Worm (Caenorhabditis elegans): ENCODE results near the gene clec-158.

clec-158 gene

DNA sequence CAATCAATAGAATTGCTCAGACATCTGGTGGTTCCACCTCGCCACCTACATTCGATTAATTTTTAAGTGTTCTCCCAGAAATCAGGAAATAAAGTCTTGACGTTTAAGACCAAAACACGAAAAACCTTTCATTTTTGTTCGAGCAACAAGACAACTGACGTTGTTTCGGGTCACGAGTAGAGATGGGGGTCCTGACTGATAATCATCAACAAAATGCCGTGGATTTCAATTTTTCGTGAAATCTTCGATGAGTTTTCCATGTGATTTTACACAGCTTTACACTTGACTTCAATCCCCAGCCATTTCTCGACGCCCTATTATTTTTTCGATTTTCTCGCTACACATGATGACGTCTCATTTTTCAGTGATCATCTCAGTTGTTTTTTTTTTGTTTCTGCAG, 11.7 kb upstream of the clec-158 start:
- TF ChIP-seq swsn-7 (tag; optimal IDR thresholded peaks at IDR 0.05) (peak; percentile 8), nhr-85 (tag) (no peak), mdl-1 (tag; optimal IDR thresholded peaks at IDR 0.05) (peak in 1 of 2 experiments; percentile 35), unc-30 (tag; optimal IDR thresholded peaks at IDR 0.05) (no peak), nhr-12 (tag; optimal IDR thresholded peaks at IDR 0.05) (no peak), unc-130 (tag; optimal IDR thresholded peaks at IDR 0.05) (peak; percentile 80), lin-14 (GFP tag; optimal IDR thresholded peaks at IDR 0.05) (peak; percentile 66), rnt-1 (tag; optimal IDR thresholded peaks at IDR 0.05) (peak; percentile 74), lir-3 (tag; optimal IDR thresholded peaks at IDR 0.05; ENCODE audit: poor library complexity) (no peak), ama-1 (optimal IDR thresholded peaks at IDR 0.05) (no peak), nhr-28 (tag; optimal IDR thresholded peaks at IDR 0.05) (no peak), nhr-71 (tag; optimal IDR thresholded peaks at IDR 0.05) (peak; percentile 95), zag-1 (tag; optimal IDR thresholded peaks at IDR 0.05) (no peak), fkh-8 (tag; optimal IDR thresholded peaks at IDR 0.05) (peak; percentile 48), C04F5.9 (tag; optimal IDR thresholded peaks at IDR 0.05) (no peak), lsy-2 (tag; optimal IDR thresholded peaks at IDR 0.05) (peak; percentile 47 to 62), ceh-82 (tag; optimal IDR thresholded peaks at IDR 0.05) (no peak), efl-1 (optimal IDR thresholded peaks at IDR 0.05) (peak in 1 of 2 experiments; percentile 45), efl-1 (GFP tag; optimal IDR thresholded peaks at IDR 0.05 in 1 of 2) (peak in 1 of 2 experiments; percentile 58), ces-1 (GFP tag; optimal IDR thresholded peaks at IDR 0.05) (no peak), nhr-20 (tag; optimal IDR thresholded peaks at IDR 0.05) (peak; percentile 16), nhr-47 (tag; optimal IDR thresholded peaks at IDR 0.05) (peak; percentile 9), xbp-1 (tag; optimal IDR thresholded peaks at IDR 0.05) (peak; percentile 20), mab-9 (GFP tag; IDR thresholded peaks at IDR 0.05) (no peak), nhr-19 (GFP tag; conservative IDR thresholded peaks at IDR 0.05) (peak; percentile 72), snu-23 (GFP tag; optimal IDR thresholded peaks at IDR 0.05) (peak; percentile 59)

- no peak for TF ChIP-seq mdl-1 (tag; optimal IDR thresholded peaks at IDR 0.05)
- TF ChIP-seq ceh-88 (GFP tag; IDR thresholded peaks at IDR 0.05): no peak
- TF ChIP-seq sptf-1 (tag; optimal IDR thresholded peaks at IDR 0.05): no peak
- no peak for TF ChIP-seq ceh-63 (GFP tag; optimal IDR thresholded peaks at IDR 0.05)
- no peak for TF ChIP-seq unc-30 (tag; optimal IDR thresholded peaks at IDR 0.05)
- no peak for TF ChIP-seq tbx-2 (tag; optimal IDR thresholded peaks at IDR 0.05)
- TF ChIP-seq C16A3.4 (tag; optimal IDR thresholded peaks at IDR 0.05): no peak
- no peak for TF ChIP-seq nhr-20 (tag; optimal IDR thresholded peaks at IDR 0.05)
- TF ChIP-seq ama-1 (optimal IDR thresholded peaks at IDR 0.05): no peak
These were observed 10.6 kb upstream of the clec-158 start, which contains the start of gene K04C2.8 for ce11 chrIII:6869996-6870395. K04C2.8 (plus strand) TSS chrIII:6870296.

DNA sequence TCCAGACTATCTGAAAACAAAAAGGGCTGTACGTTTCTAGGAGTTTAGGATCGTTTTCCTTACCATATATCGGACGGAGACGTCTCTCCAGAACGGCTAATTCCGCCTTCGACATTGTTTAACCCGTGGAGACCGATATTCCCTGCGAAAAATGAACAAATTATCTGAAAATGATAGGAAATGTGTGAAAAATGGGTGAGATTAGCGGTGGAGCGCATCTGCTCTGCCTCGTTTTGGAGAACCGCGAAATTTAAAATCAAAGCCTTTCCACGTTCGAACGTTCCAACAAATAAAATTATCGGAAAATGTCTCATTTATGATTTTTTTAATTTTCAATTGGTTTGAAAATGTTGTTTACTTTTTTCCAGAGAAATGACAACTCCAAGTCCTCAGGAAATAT, 9.9 kb upstream of the clec-158 start, which contains the start of the genes cra-1 and kbp-1:
TSS of gene cra-1 (minus strand) at position 193 of the 400 bp plus-strand sequence.
TSS of gene kbp-1 (plus strand) at position 366 of the 400 bp plus-strand sequence.
- TF ChIP-seq mdl-1 (tag; optimal IDR thresholded peaks at IDR 0.05): no peak
- TF ChIP-seq nhr-77 (tag; optimal IDR thresholded peaks at IDR 0.05): peak; percentile 8
- TF ChIP-seq ceh-8 (GFP tag; optimal IDR thresholded peaks at IDR 0.05): no peak
- peak; percentile 45 for TF ChIP-seq skn-1 (tag; optimal IDR thresholded peaks at IDR 0.05)
- no peak for TF ChIP-seq lin-13 (GFP tag; optimal IDR thresholded peaks at IDR 0.05)
- peak; percentile 50 for TF ChIP-seq blmp-1 (tag; optimal IDR thresholded peaks at IDR 0.05)
- no peak for TF ChIP-seq jun-1 (tag; optimal IDR thresholded peaks at IDR 0.05)
- peak; percentile 7 for TF ChIP-seq F16B12.6 (tag; optimal IDR thresholded peaks at IDR 0.05)
- peak; percentile 81 to 91 (median 87) for TF ChIP-seq dpl-1 (GFP tag; optimal IDR thresholded peaks at IDR 0.05)
- peak; percentile 87 to 95 for TF ChIP-seq lin-35 (GFP tag; optimal IDR thresholded peaks at IDR 0.05)
- no peak for TF ChIP-seq ztf-11 (tag; optimal IDR thresholded peaks at IDR 0.05)
- no peak for TF ChIP-seq C34B4.2 (tag; optimal IDR thresholded peaks at IDR 0.05)
- no peak for TF ChIP-seq nhr-12 (tag; optimal IDR thresholded peaks at IDR 0.05)
- TF ChIP-seq unc-130 (tag; optimal IDR thresholded peaks at IDR 0.05): peak; percentile 26
- TF ChIP-seq elt-3 (tag; optimal IDR thresholded peaks at IDR 0.05): peak in 1 of 6 experiments; percentile 33
- TF ChIP-seq nhr-71 (tag; optimal IDR thresholded peaks at IDR 0.05): peak; percentile 56
- peak; percentile 21 for TF ChIP-seq tbx-2 (tag; optimal IDR thresholded peaks at IDR 0.05)
- no peak for TF ChIP-seq pqm-1 (tag; optimal IDR thresholded peaks at IDR 0.05)
- peak; percentile 14; the same call in 1 of the 2 replicates for TF ChIP-seq nhr-19 (GFP tag; conservative IDR thresholded peaks at IDR 0.05)
- TF ChIP-seq mep-1 (tag; optimal IDR thresholded peaks at IDR 0.05): peak; percentile 55
- peak; percentile 20 to 77 for TF ChIP-seq lsy-2 (tag; optimal IDR thresholded peaks at IDR 0.05)
- no peak for TF ChIP-seq nhr-76 (tag; optimal IDR thresholded peaks at IDR 0.05)
- TF ChIP-seq nhr-84 (tag; optimal IDR thresholded peaks at IDR 0.05): no peak
- TF ChIP-seq nhr-47 (tag; optimal IDR thresholded peaks at IDR 0.05): no peak
- TF ChIP-seq fkh-10 (GFP tag; optimal IDR thresholded peaks at IDR 0.05): no peak
- peak; percentile 21 for TF ChIP-seq nhr-20 (tag; optimal IDR thresholded peaks at IDR 0.05)
- TF ChIP-seq efl-1 (optimal IDR thresholded peaks at IDR 0.05): peak; percentile 83 to 90
- TF ChIP-seq efl-1 (GFP tag; optimal IDR thresholded peaks at IDR 0.05 in 1 of 2): peak; percentile 91 to 99
- TF ChIP-seq elt-2 (tag; optimal IDR thresholded peaks at IDR 0.05): no peak
- TF ChIP-seq snu-23 (GFP tag; optimal IDR thresholded peaks at IDR 0.05): peak; percentile 43
